Fruit fly (Drosophila melanogaster) whole organism, embryonic: ENCODE measurements around the gene CG7409.
A peak's percentile ranks its signal among the peaks of the same experiment; 100 is the strongest.

ENCODE experiments used
- Asciz ChIP-seq: fragments of 200-800 bp; sonication (Bioruptor generic); optimal IDR thresholded peaks from 2 replicates; lab custom pipeline; 2017; ENCODE audit warnings: missing biosample characterization, mild to moderate bottlenecking, missing genetic modification characterization, missing genetic modification reagents
- Awh ChIP-seq: fragments of 200-800 bp; sonication (Bioruptor generic); IDR thresholded peaks from 2 replicates; pipeline ENCODE4, ENCODE4 v1.3.6; 2022; ENCODE audit warnings: missing biosample characterization, missing genetic modification characterization
- BEAF-32 ChIP-seq: fragments of 200-800 bp; sonication (Bioruptor generic); optimal IDR thresholded peaks from 3 replicates; lab custom pipeline; 2017; ENCODE audit warnings: missing biosample characterization, missing genetic modification characterization, mild to moderate bottlenecking, moderate library complexity, missing genetic modification reagents
- CG10147 ChIP-seq: fragments of 200-800 bp; sonication (Bioruptor generic); optimal IDR thresholded peaks from 2 replicates; lab custom pipeline; 2019; ENCODE audit warnings: missing biosample characterization, mild to moderate bottlenecking, missing genetic modification characterization, moderate library complexity
- CG12236 ChIP-seq: fragments of 200-800 bp; sonication (Bioruptor generic); optimal IDR thresholded peaks from 2 replicates; lab custom pipeline; 2016; ENCODE audit warnings: missing biosample characterization, missing genetic modification characterization
- CG13624 ChIP-seq: fragments of 200-800 bp; sonication (Bioruptor generic); optimal IDR thresholded peaks from 2 replicates; lab custom pipeline; 2016; ENCODE audit warnings: missing biosample characterization, missing genetic modification characterization
- CG14860 ChIP-seq: fragments of 200-800 bp; sonication (Bioruptor generic); IDR thresholded peaks from 3 replicates; pipeline ENCODE4 v1.3.6; 2022; ENCODE audit warnings: missing biosample characterization, missing genetic modification characterization; ENCODE audit not compliant: partially characterized antibody
- CG16779 ChIP-seq: fragments of 200-800 bp; sonication (Bioruptor generic); IDR thresholded peaks from 2 replicates; pipeline ENCODE4 v1.3.6; 2022; ENCODE audit warnings: missing biosample characterization, missing genetic modification characterization
- CG16863 ChIP-seq: fragments of 200-800 bp; sonication (Bioruptor generic); optimal IDR thresholded peaks from 3 replicates; lab custom pipeline; 2016; ENCODE audit warnings: missing biosample characterization, missing genetic modification characterization
- CG2678 ChIP-seq: fragments of 200-800 bp; sonication (Bioruptor generic); optimal IDR thresholded peaks from 3 replicates; lab custom pipeline; 2019; ENCODE audit warnings: missing biosample characterization, mild to moderate bottlenecking, missing genetic modification characterization, moderate library complexity
- CG30431 ChIP-seq: fragments of 200-800 bp; sonication (Bioruptor generic); optimal IDR thresholded peaks from 2 replicates; lab custom pipeline; 2017; ENCODE audit warnings: missing biosample characterization, missing genetic modification characterization
- CG34376 ChIP-seq: fragments of 200-800 bp; sonication (Bioruptor generic); optimal IDR thresholded peaks from 2 replicates; lab custom pipeline; 2018; ENCODE audit warnings: missing biosample characterization, mild to moderate bottlenecking, missing genetic modification characterization
- CG4328 ChIP-seq: fragments of 200-800 bp; sonication (Bioruptor generic); optimal IDR thresholded peaks from 3 replicates; lab custom pipeline; 2017; ENCODE audit warnings: missing biosample characterization, missing genetic modification reagents, missing genetic modification characterization
- CG4730 ChIP-seq: fragments of 200-800 bp; sonication (Bioruptor generic); IDR thresholded peaks from 2 replicates; pipeline ENCODE4 v1.3.6; 2022; ENCODE audit warnings: missing biosample characterization, missing genetic modification characterization
- CG6254 ChIP-seq: fragments of 200-800 bp; sonication (Bioruptor generic); optimal IDR thresholded peaks from 3 replicates; lab custom pipeline; 2017; ENCODE audit warnings: mild to moderate bottlenecking, missing biosample characterization, missing genetic modification reagents, missing genetic modification characterization
- CG7987 ChIP-seq: fragments of 200-800 bp; sonication (Bioruptor generic); optimal IDR thresholded peaks from 2 replicates; lab custom pipeline; 2018; ENCODE audit warnings: missing biosample characterization, mild to moderate bottlenecking, missing genetic modification characterization, moderate library complexity
- CG8765 ChIP-seq: fragments of 200-800 bp; sonication (Bioruptor generic); IDR thresholded peaks from 2 replicates; pipeline ENCODE4 v1.3.6; 2022; ENCODE audit warnings: missing biosample characterization, missing genetic modification characterization
- CG9817 ChIP-seq: fragments of 200-800 bp; sonication (Bioruptor generic); optimal IDR thresholded peaks from 2 replicates; lab custom pipeline; 2018; ENCODE audit warnings: missing biosample characterization, mild to moderate bottlenecking, missing genetic modification characterization, moderate library complexity
- CHES-1-like ChIP-seq: fragments of 200-800 bp; sonication (Bioruptor generic); optimal IDR thresholded peaks from 2 replicates; lab custom pipeline; 2016; ENCODE audit warnings: missing biosample characterization, missing genetic modification characterization
- Camta ChIP-seq: fragments of 200-800 bp; sonication (Bioruptor generic); optimal IDR thresholded peaks from 2 replicates; lab custom pipeline; 2016; ENCODE audit warnings: missing biosample characterization, missing genetic modification characterization
- Dfd ChIP-seq, 2 experiments: fragments of >200 bp; optimal IDR thresholded peaks; 2 replicates each; lab custom pipeline; 2017; ENCODE audit warnings: missing biosample characterization in 2 of 2, missing genetic modification characterization in 2 of 2
- Eip74EF ChIP-seq, 2 experiments: fragments of 200-800 bp in 1 of 2; fragments of >200 bp in 1 of 2; sonication (Bioruptor generic) in 1 of 2; optimal IDR thresholded peaks; 2 replicates each; lab custom pipeline; 2017 to 2019; ENCODE audit warnings: missing biosample characterization in 2 of 2, missing genetic modification characterization in 2 of 2, mild to moderate bottlenecking in 1 of 2, moderate library complexity in 1 of 2
- Ets65A ChIP-seq: fragments of 200-800 bp; sonication (Bioruptor generic); peaks from one replicate; lab custom pipeline; 2016; ENCODE audit warnings: missing biosample characterization, missing genetic modification characterization
- HmgD ChIP-seq: fragments of 200-800 bp; sonication (Bioruptor generic); optimal IDR thresholded peaks from 3 replicates; lab custom pipeline; 2016; ENCODE audit warnings: missing biosample characterization, missing genetic modification characterization
- Lim3 ChIP-seq: fragments of 200-800 bp; sonication (Bioruptor generic); IDR thresholded peaks from 2 replicates; pipeline ENCODE4 v1.3.6; 2022; ENCODE audit warnings: missing biosample characterization, missing genetic modification characterization
- Mes4 ChIP-seq: fragments of 200-800 bp; sonication (Bioruptor generic); optimal IDR thresholded peaks from 2 replicates; lab custom pipeline; 2016; ENCODE audit warnings: missing biosample characterization, missing genetic modification characterization
- NfI ChIP-seq: fragments of 200-800 bp; sonication (Bioruptor generic); optimal IDR thresholded peaks from 3 replicates; lab custom pipeline; 2018; ENCODE audit warnings: missing biosample characterization, mild to moderate bottlenecking, missing genetic modification characterization, moderate library complexity
- PHDP ChIP-seq: fragments of 200-800 bp; sonication (Bioruptor generic); optimal IDR thresholded peaks from 3 replicates; lab custom pipeline; 2018; ENCODE audit warnings: missing biosample characterization, mild to moderate bottlenecking, missing genetic modification characterization, moderate library complexity
- Ravus ChIP-seq: fragments of 200-800 bp; sonication (Bioruptor generic); IDR thresholded peaks from 2 replicates; pipeline ENCODE4 v1.3.6; 2022; ENCODE audit warnings: missing biosample characterization, missing genetic modification characterization
- Six4 ChIP-seq: fragments of 200-800 bp; sonication (Bioruptor generic); optimal IDR thresholded peaks from 2 replicates; lab custom pipeline; 2016; ENCODE audit warnings: missing biosample characterization, missing genetic modification characterization
- Sox102F ChIP-seq: fragments of 200-800 bp; sonication (Bioruptor generic); optimal IDR thresholded peaks from 2 replicates; lab custom pipeline; 2018; ENCODE audit warnings: missing biosample characterization, mild to moderate bottlenecking, missing genetic modification characterization, moderate library complexity
- Sry-δ ChIP-seq: fragments of 200-800 bp; sonication (Bioruptor generic); optimal IDR thresholded peaks from 2 replicates; lab custom pipeline; 2016; ENCODE audit warnings: missing biosample characterization, missing genetic modification characterization
- ab ChIP-seq: fragments of 200-800 bp; sonication (Bioruptor generic); optimal IDR thresholded peaks from 2 replicates; lab custom pipeline; 2016; ENCODE audit warnings: missing biosample characterization, missing genetic modification characterization
- ac ChIP-seq: fragments of 200-800 bp; sonication (Bioruptor generic); optimal IDR thresholded peaks from 3 replicates; lab custom pipeline; 2017; ENCODE audit warnings: missing biosample characterization, mild to moderate bottlenecking, missing genetic modification characterization
- chif ChIP-seq, 2 experiments: fragments of 200-800 bp; sonication (Bioruptor generic); optimal IDR thresholded peaks; 3 replicates each; lab custom pipeline; 2016; ENCODE audit warnings: missing biosample characterization in 2 of 2, missing genetic modification characterization in 2 of 2
- dm ChIP-seq: fragments of 200-800 bp; sonication (Bioruptor generic); optimal IDR thresholded peaks from 3 replicates; lab custom pipeline; 2016; ENCODE audit warnings: missing biosample characterization, missing genetic modification characterization
- gcm ChIP-seq: fragments of 200-800 bp; sonication (Bioruptor generic); optimal IDR thresholded peaks from 2 replicates; lab custom pipeline; 2019; ENCODE audit warnings: missing biosample characterization, mild to moderate bottlenecking, missing genetic modification characterization, moderate library complexity
- gcm2 ChIP-seq: fragments of 200-800 bp; sonication (Bioruptor generic); optimal IDR thresholded peaks from 2 replicates; lab custom pipeline; 2016; ENCODE audit warnings: missing biosample characterization, missing genetic modification characterization
- maf-S ChIP-seq: fragments of 200-800 bp; sonication (Bioruptor generic); optimal IDR thresholded peaks from 2 replicates; lab custom pipeline; 2016; ENCODE audit warnings: missing biosample characterization, missing genetic modification characterization
- mam ChIP-seq: fragments of 200-800 bp; sonication (Bioruptor generic); optimal IDR thresholded peaks from 3 replicates; lab custom pipeline; 2016; ENCODE audit warnings: missing biosample characterization, missing genetic modification characterization
- nom ChIP-seq: fragments of 200-800 bp; sonication (Bioruptor generic); optimal IDR thresholded peaks from 2 replicates; lab custom pipeline; 2017; ENCODE audit warnings: missing biosample characterization, missing genetic modification characterization, mild to moderate bottlenecking, moderate library complexity, missing genetic modification reagents
- oc ChIP-seq: fragments of 200-800 bp; sonication (Bioruptor generic); optimal IDR thresholded peaks from 2 replicates; lab custom pipeline; 2018; ENCODE audit warnings: missing biosample characterization, mild to moderate bottlenecking, missing genetic modification characterization, moderate library complexity
- pzg ChIP-seq: fragments of 200-800 bp; sonication (Bioruptor generic); optimal IDR thresholded peaks from 3 replicates; lab custom pipeline; 2018; ENCODE audit warnings: missing biosample characterization, mild to moderate bottlenecking, missing genetic modification characterization, moderate library complexity
- sima ChIP-seq: fragments of 200-800 bp; sonication (Bioruptor generic); optimal IDR thresholded peaks from 2 replicates; lab custom pipeline; 2016; ENCODE audit warnings: missing biosample characterization, missing genetic modification characterization
- sqz ChIP-seq: fragments of 200-800 bp; sonication (Bioruptor generic); optimal IDR thresholded peaks from 3 replicates; lab custom pipeline; 2018; ENCODE audit warnings: missing biosample characterization, mild to moderate bottlenecking, missing genetic modification characterization
- tap ChIP-seq: fragments of 200-800 bp; optimal IDR thresholded peaks from 3 replicates; lab custom pipeline; 2019; ENCODE audit warnings: missing biosample characterization, mild to moderate bottlenecking, missing genetic modification characterization, moderate library complexity
- tll ChIP-seq, 2 experiments: fragments of 200-800 bp in 1 of 2; fragments of >200 bp in 1 of 2; sonication (Bioruptor generic) in 1 of 2; optimal IDR thresholded peaks; 2 replicates each; lab custom pipeline; 2017 to 2019; ENCODE audit warnings: missing biosample characterization in 2 of 2, missing genetic modification characterization in 2 of 2, mild to moderate bottlenecking in 1 of 2, moderate library complexity in 1 of 2
- unc-4 ChIP-seq: fragments of 200-800 bp; sonication (Bioruptor generic); IDR thresholded peaks from 2 replicates; pipeline ENCODE4 v1.3.6; 2022; ENCODE audit warnings: missing biosample characterization, missing genetic modification characterization; ENCODE audit not compliant: partially characterized antibody
- zen ChIP-seq: fragments of 200-800 bp; sonication (Bioruptor generic); optimal IDR thresholded peaks from 3 replicates; lab custom pipeline; 2018; ENCODE audit warnings: missing biosample characterization, mild to moderate bottlenecking, missing genetic modification characterization, moderate library complexity

CG7409 gene

DNA sequence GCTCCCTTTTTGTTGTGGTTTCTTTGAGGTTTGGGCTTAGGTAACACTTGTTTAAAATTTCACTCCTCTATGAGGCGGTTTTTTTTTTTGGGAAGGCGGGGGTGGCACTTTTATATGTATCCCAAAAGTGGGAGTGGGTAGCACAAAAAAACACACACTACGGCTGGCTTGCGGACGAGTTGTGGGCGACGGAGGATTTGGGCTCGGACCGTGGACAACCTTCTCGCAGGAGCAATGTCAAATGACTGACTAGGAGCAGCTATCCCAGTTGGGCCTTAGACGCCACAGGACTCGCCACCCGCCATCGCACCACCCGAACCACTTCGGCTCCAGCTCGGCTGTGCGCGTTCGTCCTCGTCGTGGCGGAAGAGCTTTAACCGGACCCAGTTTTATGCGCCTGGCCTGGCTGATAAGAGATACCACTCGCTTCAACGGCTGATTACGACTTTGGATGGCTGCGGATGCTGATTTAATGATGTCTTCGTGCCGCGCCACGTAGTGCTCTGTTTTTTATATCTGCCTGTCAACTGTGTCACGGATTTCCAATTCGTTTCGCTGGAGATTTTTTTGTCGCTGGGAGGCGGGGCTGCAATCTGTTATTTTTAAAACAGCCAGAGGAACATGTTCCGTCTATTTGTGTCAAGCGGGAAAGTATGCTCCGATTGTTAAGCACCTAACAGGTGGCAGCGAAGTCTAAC lies 36.2 kb upstream of the CG7409 start, which contains the start of gene Ank2 (continued):
- peak; percentile 29; the same call in 1 of the 2 replicates for TF ChIP-seq CG16779
- peak in 1 of 2 experiments; percentile 18 for TF ChIP-seq chif (GFP tag; optimal IDR thresholded peaks at IDR 0.05; lab: Kevin White, UChicago)
- no peak for TF ChIP-seq pzg
- peak; percentile 55 for TF ChIP-seq Ets65A (GFP tag; lab: Kevin White, UChicago)
- no peak for TF ChIP-seq ac
- peak; percentile 52 for TF ChIP-seq NfI (GFP tag; lab: Kevin White, UChicago)
- TF ChIP-seq CG13624 (GFP tag; lab: Kevin White, UChicago) = no peak
- no peak for TF ChIP-seq Sry-δ (GFP tag; lab: Kevin White, UChicago)
- no peak for TF ChIP-seq CHES-1-like
- no peak for TF ChIP-seq gcm2
- TF ChIP-seq CG30431 = peak; percentile 48
- no peak for TF ChIP-seq sima
- no peak for TF ChIP-seq Camta (GFP tag; lab: Kevin White, UChicago)
- TF ChIP-seq CG14860 (GFP tag; lab: Robert Waterston, UW) = no peak
- no peak for TF ChIP-seq CG12236
- TF ChIP-seq CG10147 (GFP tag; lab: Kevin White, UChicago) = no peak
- TF ChIP-seq unc-4 = no peak
- TF ChIP-seq CG7987 (GFP tag; lab: Kevin White, UChicago) = no peak
- TF ChIP-seq CG8765 = no peak
- TF ChIP-seq Eip74EF (GFP tag; optimal IDR thresholded peaks at IDR 0.05; lab: Kevin White, UChicago) = no peak
- TF ChIP-seq CG6254 (GFP tag; lab: Kevin White, UChicago) = no peak
- no peak for TF ChIP-seq CG2678 (tag; lab: Kevin White, UChicago)
- TF ChIP-seq oc (tag; lab: Kevin White, UChicago) = no peak
- no peak for TF ChIP-seq PHDP (tag; lab: Kevin White, UChicago)
- TF ChIP-seq sqz (GFP tag; lab: Kevin White, UChicago) = no peak
- no peak for TF ChIP-seq Ravus (GFP tag; lab: Robert Waterston, UW)
- no peak for TF ChIP-seq ab (GFP tag; lab: Kevin White, UChicago)
- no peak for TF ChIP-seq gcm (GFP tag; lab: Kevin White, UChicago)
- TF ChIP-seq CG9817 (tag; lab: Kevin White, UChicago) = no peak
- TF ChIP-seq CG16863 (GFP tag; lab: Kevin White, UChicago) = no peak
- no peak for TF ChIP-seq dm (GFP tag; lab: Kevin White, UChicago)
- no peak for TF ChIP-seq Mes4 (GFP tag; lab: Kevin White, UChicago)

DNA sequence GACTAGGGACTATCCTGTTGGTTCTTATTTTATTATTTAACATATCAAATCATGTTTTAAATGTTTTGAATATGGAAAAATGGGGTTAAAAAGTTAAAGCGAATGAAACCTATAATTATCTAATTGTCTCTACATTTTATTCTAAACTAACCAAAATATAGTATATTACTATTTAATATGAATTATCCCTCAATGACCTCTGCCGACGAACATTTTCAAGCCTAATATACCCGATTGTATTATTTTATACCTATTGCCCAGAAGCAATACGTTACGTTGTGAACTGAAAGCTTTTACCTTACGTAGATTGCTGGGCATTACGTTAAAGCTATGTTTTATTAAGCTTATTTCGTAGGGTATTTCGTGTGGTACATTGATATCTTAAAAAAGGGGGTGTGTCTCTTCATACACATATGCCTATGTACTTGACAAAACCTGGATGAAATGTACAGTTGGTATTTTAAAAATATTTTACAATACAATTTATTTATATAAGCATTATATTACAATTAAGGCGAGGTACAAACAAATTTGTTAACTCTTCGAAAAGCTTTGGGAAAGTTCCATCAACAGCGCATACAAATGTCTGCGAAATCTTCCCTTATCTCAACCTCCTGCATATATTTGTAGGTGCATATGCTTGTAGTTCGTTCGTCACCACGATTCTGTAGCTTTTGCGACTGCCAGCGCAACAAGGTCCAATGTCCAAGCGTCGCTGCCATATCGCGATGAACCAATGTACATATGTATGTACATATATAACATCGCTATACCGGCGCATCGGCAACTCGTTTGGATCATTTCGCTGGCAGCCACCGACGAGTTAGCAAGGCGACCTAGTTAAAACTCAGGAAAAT lies 35.4 kb upstream of the CG7409 start, which contains the start of gene Mcad:
Gene Mcad, plus strand, starts transcription at position 790 of the 857 bp plus-strand sequence.
- TF ChIP-seq Sox102F (GFP tag; lab: Kevin White, UChicago) (peak; percentile 88), HmgD (GFP tag; lab: Kevin White, UChicago) (no peak), CG4730 (GFP tag; lab: Robert Waterston, UW) (peak; percentile 82), mam (GFP tag; lab: Kevin White, UChicago) (peak; percentile 59), Six4 (GFP tag; lab: Kevin White, UChicago) (peak; percentile 86), tll (GFP tag; optimal IDR thresholded peaks at IDR 0.05; lab: Kevin White, UChicago) (no peak), Dfd (GFP tag; optimal IDR thresholded peaks at IDR 0.05; lab: Kevin White, UChicago) (no peak), CG4328 (GFP tag; lab: Kevin White, UChicago) (peak; percentile 82), nom (GFP tag; lab: Kevin White, UChicago) (peak; percentile 99), zen (tag; lab: Kevin White, UChicago) (peak; percentile 92), tap (tag; lab: Kevin White, UChicago) (peak; percentile 92), maf-S (GFP tag; lab: Kevin White, UChicago) (peak; percentile 18), BEAF-32 (no peak), Awh (GFP tag; lab: Robert Waterston, UW) (peak; percentile 61), Asciz (GFP tag; lab: Kevin White, UChicago) (peak; percentile 95), Lim3 (GFP tag; lab: Robert Waterston, UW) (peak; percentile 77), CG34376 (GFP tag; lab: Kevin White, UChicago) (peak; percentile 73)
